Worm (Caenorhabditis elegans) whole organism, L1 larva: Measurements from ENCODE around the gene F53F8.3.

Experiments used
- C16A3.4 ChIP-seq: fragments of 150-350 bp; optimal IDR thresholded peaks from 2 replicates; lab custom pipeline; 2014; ENCODE audit warnings: missing biosample characterization, missing genetic modification characterization
- C34B4.2 ChIP-seq: sonication (generic microtip); optimal IDR thresholded peaks from 2 replicates; lab custom pipeline; 2017; ENCODE audit warnings: mild to moderate bottlenecking, missing genetic modification characterization, missing compliant biosample characterization
- F16B12.6 ChIP-seq: fragments of 150-350 bp; optimal IDR thresholded peaks from 2 replicates; lab custom pipeline; 2014; ENCODE audit warnings: missing biosample characterization, missing genetic modification characterization
- Y116A8C.19 ChIP-seq: sonication (generic microtip); optimal IDR thresholded peaks from 2 replicates; lab custom pipeline; 2016; ENCODE audit warnings: missing compliant biosample characterization, missing genetic modification characterization, borderline replicate concordance
- aha-1 ChIP-seq: fragments of 150-350 bp; optimal IDR thresholded peaks from 2 replicates; lab custom pipeline; 2014; ENCODE audit warnings: missing biosample characterization, missing genetic modification characterization
- blmp-1 ChIP-seq: fragments of 150-350 bp; optimal IDR thresholded peaks from 2 replicates; lab custom pipeline; 2014; ENCODE audit warnings: missing biosample characterization, missing genetic modification characterization
- ceh-63 ChIP-seq: fragments of 200-800 bp; sonication (Bioruptor generic); optimal IDR thresholded peaks from 2 replicates; lab custom pipeline; 2018; ENCODE audit warnings: mild to moderate bottlenecking, missing genetic modification characterization, missing compliant biosample characterization
- ceh-88 ChIP-seq: fragments of 200-800 bp; sonication (Bioruptor generic); IDR thresholded peaks from 2 replicates; pipeline ENCODE4 v1.3.6; 2022; ENCODE audit warnings: missing genetic modification characterization, missing compliant biosample characterization
- ces-1 ChIP-seq: fragments of 150-350 bp; optimal IDR thresholded peaks from 2 replicates; lab custom pipeline; 2014; ENCODE audit warnings: missing biosample characterization, missing genetic modification reagents, missing genetic modification characterization
- dsc-1 ChIP-seq: sonication (generic microtip); optimal IDR thresholded peaks from 2 replicates; lab custom pipeline; 2016; ENCODE audit warnings: mild to moderate bottlenecking, missing genetic modification characterization, missing compliant biosample characterization
- efl-1 ChIP-seq, 4 experiments: fragments of 150-350 bp; optimal IDR thresholded peaks in 3 of 4; peaks in 1 of 4; 1 replicate in 1 of 4; 2 replicates in 3 of 4; lab custom pipeline; 2014; ENCODE audit warnings: missing biosample characterization in 2 of 4, missing genetic modification characterization in 2 of 4, missing genetic modification reagents in 2 of 4
- efl-3 ChIP-seq: fragments of 200-800 bp; sonication (Bioruptor generic); optimal IDR thresholded peaks from 2 replicates; lab custom pipeline; 2018; ENCODE audit warnings: mild to moderate bottlenecking, missing genetic modification characterization, missing compliant biosample characterization
- egl-13 ChIP-seq: sonication (generic microtip); optimal IDR thresholded peaks from 2 replicates; lab custom pipeline; 2016; ENCODE audit warnings: missing genotype, missing genetic modification reagents, missing genetic modification characterization, missing compliant biosample characterization
- elt-2 ChIP-seq: sonication (generic microtip); optimal IDR thresholded peaks from 2 replicates; lab custom pipeline; 2016; ENCODE audit warnings: missing genetic modification characterization, mild to moderate bottlenecking, inconsistent platforms, missing compliant biosample characterization, missing genetic modification reagents
- fkh-4 ChIP-seq: sonication (generic microtip); optimal IDR thresholded peaks from 2 replicates; lab custom pipeline; 2016; ENCODE audit warnings: missing compliant biosample characterization, missing genetic modification characterization, borderline replicate concordance
- fkh-8 ChIP-seq: sonication (generic microtip); optimal IDR thresholded peaks from 2 replicates; lab custom pipeline; 2016; ENCODE audit warnings: mild to moderate bottlenecking, missing genetic modification characterization, missing compliant biosample characterization
- fos-1 ChIP-seq: fragments of 150-350 bp; optimal IDR thresholded peaks from 2 replicates; lab custom pipeline; 2014; ENCODE audit warnings: missing biosample characterization, missing genetic modification characterization
- grh-1 ChIP-seq: fragments of 200-800 bp; sonication (Bioruptor generic); IDR thresholded peaks from 2 replicates; pipeline ENCODE4 v1.3.6; 2022; ENCODE audit warnings: missing genetic modification reagents, missing genetic modification characterization, missing compliant biosample characterization
- hlh-17 ChIP-seq: fragments of 200-800 bp; sonication (Bioruptor generic); optimal IDR thresholded peaks from 2 replicates; lab custom pipeline; 2018; ENCODE audit warnings: missing genetic modification characterization, mild to moderate bottlenecking, missing compliant biosample characterization, moderate library complexity, borderline replicate concordance
- hlh-4 ChIP-seq: sonication (generic microtip); optimal IDR thresholded peaks from 2 replicates; lab custom pipeline; 2016; ENCODE audit warnings: mild to moderate bottlenecking, missing genetic modification characterization, missing compliant biosample characterization
- irx-1 ChIP-seq: sonication (generic microtip); optimal IDR thresholded peaks from 2 replicates; lab custom pipeline; 2016; ENCODE audit warnings: missing genetic modification characterization, missing compliant biosample characterization
- isw-1 ChIP-seq: fragments of 200-800 bp; sonication (Bioruptor generic); IDR thresholded peaks from 2 replicates; pipeline ENCODE4 v1.3.6; 2022; ENCODE audit warnings: missing genetic modification characterization, missing compliant biosample characterization
- lin-13 ChIP-seq: fragments of 150-350 bp; optimal IDR thresholded peaks from 2 replicates; lab custom pipeline; 2014; ENCODE audit warnings: missing biosample characterization, missing genetic modification reagents, missing genetic modification characterization
- lin-14 ChIP-seq: fragments of 200-800 bp; sonication (Bioruptor generic); optimal IDR thresholded peaks from 2 replicates; lab custom pipeline; 2018; ENCODE audit warnings: mild to moderate bottlenecking, missing genetic modification characterization, moderate library complexity, missing compliant biosample characterization
- lin-15B ChIP-seq: fragments of 150-350 bp; sonication (generic microtip); optimal IDR thresholded peaks from 3 replicates; lab custom pipeline; 2014; ENCODE audit warnings: missing biosample characterization, missing genetic modification characterization
- lin-35 ChIP-seq, 2 experiments: fragments of 150-350 bp; optimal IDR thresholded peaks; 2 replicates each; lab custom pipeline; 2014; ENCODE audit warnings: missing biosample characterization in 2 of 2, missing genetic modification characterization in 2 of 2, missing genetic modification reagents in 2 of 2
- lir-3 ChIP-seq: sonication (generic microtip); optimal IDR thresholded peaks from 2 replicates; lab custom pipeline; 2016; ENCODE audit warnings: mild to moderate bottlenecking, missing genetic modification characterization, moderate library complexity, missing compliant biosample characterization; ENCODE audit not compliant: poor library complexity
- lsy-2 ChIP-seq, 2 experiments: fragments of 150-350 bp; optimal IDR thresholded peaks; 2 replicates each; lab custom pipeline; 2014; ENCODE audit warnings: missing biosample characterization in 2 of 2, missing genetic modification characterization in 2 of 2
- mab-9 ChIP-seq: fragments of 200-800 bp; sonication (Bioruptor generic); IDR thresholded peaks from 2 replicates; pipeline ENCODE4 v1.3.6; 2022; ENCODE audit warnings: missing genetic modification reagents, missing genetic modification characterization, missing compliant biosample characterization
- mep-1 ChIP-seq: fragments of 150-350 bp; optimal IDR thresholded peaks from 2 replicates; lab custom pipeline; 2014; ENCODE audit warnings: missing biosample characterization, missing genetic modification characterization
- nhr-11 ChIP-seq: fragments of 150-350 bp; optimal IDR thresholded peaks from 2 replicates; lab custom pipeline; 2014; ENCODE audit warnings: missing biosample characterization, missing genetic modification characterization
- nhr-12 ChIP-seq: sonication (generic microtip); optimal IDR thresholded peaks from 2 replicates; lab custom pipeline; 2017; ENCODE audit warnings: missing biosample characterization, missing genetic modification characterization
- nhr-20 ChIP-seq: sonication (generic microtip); optimal IDR thresholded peaks from 2 replicates; lab custom pipeline; 2016; ENCODE audit warnings: mild to moderate bottlenecking, missing genetic modification characterization, missing compliant biosample characterization
- nhr-28 ChIP-seq: fragments of 150-350 bp; optimal IDR thresholded peaks from 2 replicates; lab custom pipeline; 2014; ENCODE audit warnings: missing biosample characterization, missing genetic modification characterization
- nhr-47 ChIP-seq: sonication (generic microtip); optimal IDR thresholded peaks from 2 replicates; lab custom pipeline; 2016; ENCODE audit warnings: mild to moderate bottlenecking, missing genetic modification characterization, moderate library complexity, missing compliant biosample characterization
- nhr-77 ChIP-seq: fragments of 150-350 bp; optimal IDR thresholded peaks from 2 replicates; lab custom pipeline; 2014; ENCODE audit warnings: missing biosample characterization, missing genetic modification characterization
- nhr-85 ChIP-seq: sonication (generic microtip); peaks from one replicate; lab custom pipeline; 2016; ENCODE audit warnings: missing genetic modification characterization, inconsistent platforms, missing compliant biosample characterization
- pag-3 ChIP-seq: sonication (generic microtip); optimal IDR thresholded peaks from 2 replicates; lab custom pipeline; 2017; ENCODE audit warnings: missing genetic modification characterization, mild to moderate bottlenecking, missing compliant biosample characterization, antibody characterized with exemption, borderline replicate concordance; ENCODE audit not compliant: insufficient read depth
- rnt-1 ChIP-seq: sonication (generic microtip); optimal IDR thresholded peaks from 2 replicates; lab custom pipeline; 2016; ENCODE audit warnings: mild to moderate bottlenecking, missing genetic modification characterization, moderate library complexity, missing compliant biosample characterization
- sox-4 ChIP-seq: sonication (generic microtip); optimal IDR thresholded peaks from 2 replicates; lab custom pipeline; 2016; ENCODE audit warnings: missing genetic modification characterization, missing compliant biosample characterization
- sptf-1 ChIP-seq: fragments of 150-350 bp; optimal IDR thresholded peaks from 2 replicates; lab custom pipeline; 2014; ENCODE audit warnings: missing biosample characterization, missing genetic modification characterization
- swsn-7 ChIP-seq: sonication (generic microtip); optimal IDR thresholded peaks from 2 replicates; lab custom pipeline; 2016; ENCODE audit warnings: missing genetic modification characterization, missing compliant biosample characterization
- tlp-1 ChIP-seq: fragments of 150-350 bp; optimal IDR thresholded peaks from 2 replicates; lab custom pipeline; 2014; ENCODE audit warnings: missing biosample characterization, missing genetic modification characterization
- unc-62 ChIP-seq: fragments of 150-350 bp; optimal IDR thresholded peaks from 2 replicates; lab custom pipeline; 2014; ENCODE audit warnings: missing biosample characterization, missing genetic modification reagents, missing genetic modification characterization
- unc-98 ChIP-seq: fragments of 200-800 bp; sonication (Bioruptor generic); IDR thresholded peaks from 2 replicates; pipeline ENCODE4 v1.3.6; 2022; ENCODE audit warnings: missing genetic modification characterization, missing compliant biosample characterization
- zag-1 ChIP-seq: fragments of 150-350 bp; optimal IDR thresholded peaks from 2 replicates; lab custom pipeline; 2014; ENCODE audit warnings: missing biosample characterization, missing genetic modification characterization
- zip-4 ChIP-seq: fragments of 200-800 bp; sonication (Bioruptor generic); optimal IDR thresholded peaks from 2 replicates; lab custom pipeline; 2018; ENCODE audit warnings: mild to moderate bottlenecking, missing genetic modification characterization, moderate library complexity, missing compliant biosample characterization

Gene F53F8.3

DNA sequence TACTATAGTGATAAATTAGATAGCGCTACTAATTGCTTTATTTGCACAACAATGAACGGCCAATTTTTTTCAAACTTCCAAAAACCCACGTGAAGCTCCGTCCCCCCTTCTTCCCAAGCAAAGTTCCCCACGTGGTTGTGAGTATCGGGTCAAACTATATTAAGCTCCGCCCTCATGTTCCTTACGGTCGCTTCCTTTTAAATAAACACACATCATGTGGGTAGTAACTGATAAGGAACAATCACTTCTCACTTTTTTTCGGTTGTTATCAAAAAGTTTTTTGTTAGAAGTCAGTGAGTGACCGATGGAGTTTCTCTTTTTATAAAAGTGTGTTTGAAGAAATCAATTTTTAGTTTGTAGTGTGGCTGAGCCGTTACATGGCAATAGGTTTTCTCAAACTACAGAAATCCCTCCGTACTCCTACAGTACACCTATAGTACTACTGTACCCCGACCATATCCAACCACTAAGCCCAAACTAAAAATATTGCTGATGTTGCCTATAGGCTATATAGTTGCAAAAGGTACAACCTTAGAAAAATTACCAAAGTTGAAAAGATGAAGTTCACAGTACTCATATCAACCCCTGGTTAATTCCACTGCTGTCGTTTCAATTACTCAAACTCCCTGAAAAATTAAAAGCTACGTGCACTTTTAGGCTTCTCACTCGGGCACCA lies 23.1 kb upstream of the F53F8.3 start (continued):
- TF ChIP-seq mab-9 (GFP tag; lab: Robert Waterston, UW) (no peak), hlh-4 (no peak), hlh-17 (GFP tag; lab: Kevin White, UChicago) (no peak), pag-3 (tag; lab: Kevin White, UChicago) (no peak), nhr-28 (no peak), tlp-1 (tag; lab: Kevin White, UChicago) (no peak), nhr-77 (no peak), efl-1 (optimal IDR thresholded peaks at IDR 0.05; lab: Kevin White, UChicago) (peak in 1 of 2 experiments; percentile 3), efl-1 (GFP tag; optimal IDR thresholded peaks at IDR 0.05 in 1 of 2; lab: Kevin White, UChicago) (peak in 1 of 2 experiments; percentile 92), dsc-1 (no peak), nhr-47 (tag; lab: Kevin White, UChicago) (no peak), lin-13 (no peak), lin-15B (tag; lab: Kevin White, UChicago) (no peak), unc-62 (GFP tag; lab: Kevin White, UChicago) (no peak), zip-4 (GFP tag; lab: Kevin White, UChicago) (no peak), nhr-12 (no peak), irx-1 (tag; lab: Kevin White, UChicago) (peak; percentile 18), isw-1 (GFP tag; lab: Robert Waterston, UW) (no peak), aha-1 (tag; lab: Kevin White, UChicago) (peak; percentile 40), grh-1 (GFP tag; lab: Robert Waterston, UW) (no peak), fos-1 (no peak), unc-98 (GFP tag; lab: Robert Waterston, UW) (no peak), fkh-8 (tag; lab: Kevin White, UChicago) (no peak), lin-14 (GFP tag; lab: Kevin White, UChicago) (no peak), rnt-1 (no peak), lir-3 (tag; lab: Kevin White, UChicago) (no peak), Y116A8C.19 (tag; lab: Kevin White, UChicago) (no peak), F16B12.6 (tag; lab: Kevin White, UChicago) (no peak), sptf-1 (tag; lab: Kevin White, UChicago) (no peak), nhr-85 (tag; lab: Kevin White, UChicago) (peak; percentile 65), egl-13 (tag; lab: Kevin White, UChicago) (no peak), C34B4.2 (tag; lab: Kevin White, UChicago) (no peak), efl-3 (GFP tag; lab: Kevin White, UChicago) (no peak), sox-4 (tag; lab: Kevin White, UChicago) (no peak), ceh-88 (GFP tag; lab: Robert Waterston, UW) (no peak), C16A3.4 (tag; lab: Kevin White, UChicago) (no peak), elt-2 (tag; lab: Kevin White, UChicago) (peak; percentile 94), ces-1 (GFP tag; lab: Kevin White, UChicago) (no peak), zag-1 (no peak), blmp-1 (tag; lab: Kevin White, UChicago) (peak; percentile 50), lin-35 (GFP tag; optimal IDR thresholded peaks at IDR 0.05; lab: Kevin White, UChicago) (peak in 1 of 2 experiments; percentile 78), swsn-7 (no peak), lsy-2 (tag; optimal IDR thresholded peaks at IDR 0.05; lab: Kevin White, UChicago) (peak in 1 of 2 experiments; percentile 23), mep-1 (tag; lab: Kevin White, UChicago) (no peak), ceh-63 (GFP tag; lab: Kevin White, UChicago) (no peak), fkh-4 (tag; lab: Kevin White, UChicago) (no peak), nhr-20 (tag; lab: Kevin White, UChicago) (peak; percentile 87), nhr-11 (tag; lab: Kevin White, UChicago) (no peak)
